ENCODE assay signal across 3 fruit fly cellular contexts in the genomic region with DNA sequence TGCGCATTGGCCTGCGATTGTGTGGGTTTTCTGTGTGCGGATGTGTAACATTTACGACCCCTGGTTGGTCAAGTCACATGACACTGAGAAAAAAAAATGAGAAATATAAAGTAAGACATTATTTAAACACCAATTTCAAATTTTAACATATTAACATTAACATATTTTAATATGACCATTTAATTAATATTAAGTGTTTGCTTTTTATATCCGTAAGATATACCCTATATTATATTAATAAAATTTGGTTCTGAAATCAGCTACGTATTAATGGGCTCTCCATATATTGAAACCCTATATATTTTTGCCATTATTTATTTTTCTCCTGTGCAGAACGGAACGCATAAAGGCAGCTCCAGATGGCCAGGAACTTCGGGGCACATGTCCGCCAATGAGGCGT.
A peak's percentile ranks its signal among the peaks of the same experiment; 100 is the strongest.
TF ChIP-seq lines count a peak whose summit lies in the region.

No protein-coding gene starts in this region.

- TF ChIP-seq CTCF in whole organism, embryonic (GFP tag; optimal IDR thresholded peaks at IDR 0.05; lab: Kevin White, UChicago), result no peak

TF ChIP-seq in whole organism, embryonic, 481 proteins besides CTCF, POLR2A, EP300 and RAD21 (continues in another document):
- TF ChIP-seq row (GFP tag; IDR thresholded peaks at IDR 0.05; lab: Robert Waterston, UW) (peak; percentile 29; the same call in 1 of the 3 replicates), sens (GFP tag; lab: Kevin White, UChicago) (peak; percentile 18), CG30020 (tag; optimal IDR thresholded peaks at IDR 0.05; lab: Kevin White, UChicago) (no peak), Meics (GFP tag; optimal IDR thresholded peaks at IDR 0.05; lab: Kevin White, UChicago) (peak; percentile 25), CG2889 (GFP tag; IDR thresholded peaks at IDR 0.05; lab: Robert Waterston, UW) (no peak), slbo (GFP tag; IDR thresholded peaks at IDR 0.05; lab: Robert Waterston, UW) (peak; percentile 42; the same call in 1 of the 2 replicates), CoRest (tag; optimal IDR thresholded peaks at IDR 0.05; lab: Kevin White, UChicago) (peak; percentile 41), CG8924 (tag; optimal IDR thresholded peaks at IDR 0.05; lab: Kevin White, UChicago) (peak; percentile 16), CG3847 (GFP tag; IDR thresholded peaks at IDR 0.05; lab: Robert Waterston, UW) (no peak), Hr39 (optimal IDR thresholded peaks at IDR 0.05; lab: Kevin White, UChicago) (no peak), Oli (tag; optimal IDR thresholded peaks at IDR 0.05; lab: Kevin White, UChicago) (peak; percentile 21), CG11504 (tag; optimal IDR thresholded peaks at IDR 0.05; lab: Kevin White, UChicago) (peak; percentile 18), CG7556 (GFP tag; optimal IDR thresholded peaks at IDR 0.05; lab: Kevin White, UChicago) (peak; percentile 58), Xrp1 (GFP tag; IDR thresholded peaks at IDR 0.05; lab: Robert Waterston, UW) (0 out of 2 replicates have a peak, but pooled peaks have one; percentile 23), dmrt99B (tag; optimal IDR thresholded peaks at IDR 0.05; lab: Kevin White, UChicago) (peak; percentile 28), Sox102F (GFP tag; optimal IDR thresholded peaks at IDR 0.05; lab: Kevin White, UChicago) (peak; percentile 25), CG13424 (tag; optimal IDR thresholded peaks at IDR 0.05; lab: Kevin White, UChicago) (peak; percentile 32), Six4 (GFP tag; optimal IDR thresholded peaks at IDR 0.05; lab: Kevin White, UChicago) (no peak), gem (tag; optimal IDR thresholded peaks at IDR 0.05; lab: Kevin White, UChicago) (peak; percentile 60), CG2678 (tag; optimal IDR thresholded peaks at IDR 0.05; lab: Kevin White, UChicago) (peak; percentile 53), CG2712 (tag; optimal IDR thresholded peaks at IDR 0.05; lab: Kevin White, UChicago) (peak; percentile 20), CG18262 (tag; optimal IDR thresholded peaks at IDR 0.05; lab: Kevin White, UChicago) (peak; percentile 5), CG15269 (tag; optimal IDR thresholded peaks at IDR 0.05; lab: Kevin White, UChicago) (peak; percentile 46), CG10147 (GFP tag; optimal IDR thresholded peaks at IDR 0.05; lab: Kevin White, UChicago) (no peak), CG31441 (GFP tag; IDR thresholded peaks at IDR 0.05; lab: Robert Waterston, UW) (peak; percentile 49), Bdp1 (GFP tag; optimal IDR thresholded peaks at IDR 0.05; lab: Kevin White, UChicago) (no peak), CG12659 (GFP tag; optimal IDR thresholded peaks at IDR 0.05; lab: Kevin White, UChicago) (peak; percentile 10), CG12391 (tag; optimal IDR thresholded peaks at IDR 0.05; lab: Kevin White, UChicago) (peak; percentile 29), Hmr (GFP tag; optimal IDR thresholded peaks at IDR 0.05; lab: Kevin White, UChicago) (peak; percentile 46)

TF ChIP-seq in whole organism, prepupa, 60 proteins besides CTCF, POLR2A, EP300 and RAD21:
- TF ChIP-seq Sox15 (GFP tag; optimal IDR thresholded peaks at IDR 0.05; lab: Kevin White, UChicago) (no peak), CG11902 (GFP tag; optimal IDR thresholded peaks at IDR 0.05; lab: Kevin White, UChicago) (no peak), svp (GFP tag; lab: Kevin White, UChicago) (peak; percentile 12), Lpt (GFP tag; optimal IDR thresholded peaks at IDR 0.05; lab: Kevin White, UChicago) (no peak), Met (GFP tag; optimal IDR thresholded peaks at IDR 0.05; lab: Kevin White, UChicago) (no peak)

TF ChIP-seq in whole organism, pupa, 21 proteins besides CTCF, POLR2A, EP300 and RAD21:
- TF ChIP-seq Pif1B (GFP tag; optimal IDR thresholded peaks at IDR 0.05; lab: Kevin White, UChicago) (no peak), D1 (tag; optimal IDR thresholded peaks at IDR 0.05; lab: Kevin White, UChicago) (no peak), CG14655 (GFP tag; optimal IDR thresholded peaks at IDR 0.05; lab: Kevin White, UChicago) (peak; percentile 13)

Comparison
In these comparisons a context has a peak if more than half of its experiments do, and no peak if none do; other contexts are left out.
1. Of the 7 proteins assayed by ChIP-seq in both whole organism, embryonic and whole organism, prepupa: peak only in whole organism, embryonic: Sox102F; only in whole organism, prepupa: none; in both: none; in neither: 6.